Fruit fly (Drosophila melanogaster): Measurements from ENCODE around the gene CG9515.

CG9515 gene

DNA sequence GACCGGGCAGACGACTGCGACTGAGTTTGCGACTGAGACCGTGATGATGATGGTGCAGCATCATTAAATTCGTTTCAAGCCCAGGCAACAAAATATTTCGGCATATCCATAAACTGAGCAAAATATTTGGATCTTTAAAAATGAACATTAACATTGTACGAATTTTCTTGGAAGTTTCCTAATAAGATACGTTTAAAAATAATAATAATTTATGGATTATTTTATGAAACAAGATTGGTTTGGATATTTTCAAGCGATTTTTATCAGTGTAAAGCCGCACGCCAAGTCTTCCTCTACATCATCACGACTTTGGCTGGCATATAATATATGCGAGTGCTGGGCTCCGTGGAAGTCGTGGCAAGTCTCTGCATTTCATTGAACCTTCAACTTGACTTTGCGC, 22.8 kb downstream of the CG9515 start (continued):
- TF ChIP-seq CG17802 (tag; optimal IDR thresholded peaks at IDR 0.05), result no peak
- TF ChIP-seq ATbp (GFP tag; optimal IDR thresholded peaks at IDR 0.05), result peak; percentile 13
- no peak for TF ChIP-seq CG15011 (GFP tag; optimal IDR thresholded peaks at IDR 0.05)
- TF ChIP-seq chif (GFP tag; optimal IDR thresholded peaks at IDR 0.05), result no peak
- TF ChIP-seq CG16779 (GFP tag; IDR thresholded peaks at IDR 0.05), result no peak
- TF ChIP-seq CG12744 (GFP tag; optimal IDR thresholded peaks at IDR 0.05), result no peak
- TF ChIP-seq CkIIα-i1 (GFP tag; IDR thresholded peaks at IDR 0.05), result no peak
- TF ChIP-seq Hr78 (GFP tag; optimal IDR thresholded peaks at IDR 0.05), result no peak
- TF ChIP-seq pan (optimal IDR thresholded peaks at IDR 0.05), result no peak
- TF ChIP-seq pan (GFP tag; optimal IDR thresholded peaks at IDR 0.05 in 1 of 2, IDR thresholded peaks at IDR 0.05 in 1 of 2), result no peak
- no peak for TF ChIP-seq CG7963 (GFP tag; IDR thresholded peaks at IDR 0.05; ENCODE audit: partially characterized antibody)
- TF ChIP-seq tap (tag; optimal IDR thresholded peaks at IDR 0.05), result peak; percentile 41
- TF ChIP-seq Oli (tag; optimal IDR thresholded peaks at IDR 0.05), result peak; percentile 24
- TF ChIP-seq nmo (GFP tag; optimal IDR thresholded peaks at IDR 0.05), result peak; percentile 22
- no peak for TF ChIP-seq HLH3B (GFP tag; IDR thresholded peaks at IDR 0.05)
- peak; percentile 61 for TF ChIP-seq Drgx (GFP tag; IDR thresholded peaks at IDR 0.05)
- no peak for TF ChIP-seq CG2678 (tag; optimal IDR thresholded peaks at IDR 0.05)
- no peak for TF ChIP-seq Hsf (GFP tag; optimal IDR thresholded peaks at IDR 0.05)
- no peak for TF ChIP-seq CG14441 (GFP tag; IDR thresholded peaks at IDR 0.05)
- TF ChIP-seq CG8388 (GFP tag; optimal IDR thresholded peaks at IDR 0.05), result peak; percentile 32
- TF ChIP-seq ac (GFP tag; optimal IDR thresholded peaks at IDR 0.05), result no peak
- no peak for TF ChIP-seq tin (GFP tag; optimal IDR thresholded peaks at IDR 0.05)
- TF ChIP-seq sna (GFP tag; IDR thresholded peaks at IDR 0.05; ENCODE audit: partially characterized antibody), result no peak
- TF ChIP-seq CG31441 (GFP tag; IDR thresholded peaks at IDR 0.05), result peak; percentile 52; the same call in 1 of the 2 replicates
- no peak for TF ChIP-seq cato (GFP tag; optimal IDR thresholded peaks at IDR 0.05; ENCODE audit: borderline replicate concordance)
- TF ChIP-seq dmrt99B (tag; optimal IDR thresholded peaks at IDR 0.05), result peak; percentile 57
- TF ChIP-seq Ptx1 (GFP tag; IDR thresholded peaks at IDR 0.05), result peak; percentile 13; the same call in 1 of the 2 replicates
- no peak for TF ChIP-seq NfI (GFP tag; optimal IDR thresholded peaks at IDR 0.05)
- no peak for TF ChIP-seq C15 (GFP tag; IDR thresholded peaks at IDR 0.05)
- TF ChIP-seq Dbx (GFP tag; IDR thresholded peaks at IDR 0.05), result no peak
- TF ChIP-seq Rfx (GFP tag; IDR thresholded peaks at IDR 0.05), result no peak
- peak; percentile 2 for TF ChIP-seq CG10267 (tag; optimal IDR thresholded peaks at IDR 0.05)
- peak; percentile 15 for TF ChIP-seq Asciz (GFP tag; optimal IDR thresholded peaks at IDR 0.05)
- TF ChIP-seq Ets65A (GFP tag), result no peak
- TF ChIP-seq prd (optimal IDR thresholded peaks at IDR 0.05), result no peak
- peak; percentile 24; the same call in 1 of the 3 replicates for TF ChIP-seq prd (GFP tag; IDR thresholded peaks at IDR 0.05)
- TF ChIP-seq maf-S (GFP tag; optimal IDR thresholded peaks at IDR 0.05), result no peak
- TF ChIP-seq twi (tag; optimal IDR thresholded peaks at IDR 0.05), result no peak
- no peak for TF ChIP-seq CG6272 (GFP tag; IDR thresholded peaks at IDR 0.05)
- TF ChIP-seq ci (GFP tag; IDR thresholded peaks at IDR 0.05), result 0 out of 3 replicates have a peak, but pooled peaks have one; percentile 24
- no peak for TF ChIP-seq CG33557 (GFP tag; optimal IDR thresholded peaks at IDR 0.05)
- no peak for TF ChIP-seq CG18011 (GFP tag; optimal IDR thresholded peaks at IDR 0.05)
- TF ChIP-seq schlank (tag; optimal IDR thresholded peaks at IDR 0.05), result no peak
- TF ChIP-seq E2f1 (GFP tag; IDR thresholded peaks at IDR 0.05), result no peak
- no peak for TF ChIP-seq CG10147 (GFP tag; optimal IDR thresholded peaks at IDR 0.05)
- TF ChIP-seq zfh1 (GFP tag; IDR thresholded peaks at IDR 0.05), result no peak
- no peak for TF ChIP-seq Dfd (GFP tag; optimal IDR thresholded peaks at IDR 0.05)
- TF ChIP-seq CG12659 (GFP tag; optimal IDR thresholded peaks at IDR 0.05), result no peak
- TF ChIP-seq fd96Cb (tag; optimal IDR thresholded peaks at IDR 0.05), result peak; percentile 19
- TF ChIP-seq Oaz (GFP tag; IDR thresholded peaks at IDR 0.05), result no peak
- TF ChIP-seq kay (GFP tag; optimal IDR thresholded peaks at IDR 0.05), result no peak
